Fruit fly (Drosophila melanogaster) whole organism, embryonic: Measurements from ENCODE around the gene synr.

Experiments used
- BEAF-32 ChIP-seq: fragments of 200-800 bp; sonication (Bioruptor generic); optimal IDR thresholded peaks from 3 replicates; lab custom pipeline; 2017; ENCODE audit warnings: missing biosample characterization, missing genetic modification characterization, mild to moderate bottlenecking, moderate library complexity, missing genetic modification reagents
- CG10543 ChIP-seq: fragments of 200-800 bp; sonication (Bioruptor generic); optimal IDR thresholded peaks from 3 replicates; lab custom pipeline; 2017; ENCODE audit warnings: missing biosample characterization, mild to moderate bottlenecking, missing genetic modification characterization, moderate library complexity
- CG10959 ChIP-seq: fragments of 200-800 bp; sonication (Bioruptor generic); IDR thresholded peaks from 2 replicates; pipeline ENCODE4 v1.3.6; 2022; ENCODE audit warnings: missing biosample characterization, missing genetic modification characterization
- CG11247 ChIP-seq: fragments of 200-800 bp; sonication (Bioruptor generic); IDR thresholded peaks from 2 replicates; pipeline ENCODE4 v1.3.6; 2022; ENCODE audit warnings: missing biosample characterization, missing genetic modification characterization
- CG11723 ChIP-seq: fragments of 200-800 bp; sonication (Bioruptor generic); optimal IDR thresholded peaks from 2 replicates; lab custom pipeline; 2017; ENCODE audit warnings: missing biosample characterization, mild to moderate bottlenecking, missing genetic modification characterization
- CG12071 ChIP-seq: fragments of 200-800 bp; sonication (Bioruptor generic); optimal IDR thresholded peaks from 3 replicates; lab custom pipeline; 2018; ENCODE audit warnings: missing biosample characterization, mild to moderate bottlenecking, missing genetic modification characterization
- CG12219 ChIP-seq: fragments of 200-800 bp; sonication (Bioruptor generic); optimal IDR thresholded peaks from 3 replicates; lab custom pipeline; 2018; ENCODE audit warnings: missing biosample characterization, mild to moderate bottlenecking, missing genetic modification characterization
- CG12744 ChIP-seq: fragments of 200-800 bp; sonication (Bioruptor generic); optimal IDR thresholded peaks from 2 replicates; lab custom pipeline; 2016; ENCODE audit warnings: missing biosample characterization, missing genetic modification characterization
- CG13287 ChIP-seq: fragments of 200-800 bp; sonication (Bioruptor generic); IDR thresholded peaks from 2 replicates; pipeline ENCODE4 v1.3.6; 2022; ENCODE audit warnings: missing biosample characterization, missing genetic modification characterization; ENCODE audit not compliant: partially characterized antibody
- CG16813 ChIP-seq: fragments of 200-800 bp; sonication (Bioruptor generic); IDR thresholded peaks from 3 replicates; pipeline ENCODE4 v1.3.6; 2022; ENCODE audit warnings: missing biosample characterization, missing genetic modification characterization; ENCODE audit not compliant: partially characterized antibody
- CG18619 ChIP-seq: fragments of 200-800 bp; sonication (Bioruptor generic); optimal IDR thresholded peaks from 3 replicates; lab custom pipeline; 2017; ENCODE audit warnings: missing biosample characterization, mild to moderate bottlenecking, missing genetic modification characterization
- CG2116 ChIP-seq: fragments of 200-800 bp; sonication (Bioruptor generic); optimal IDR thresholded peaks from 3 replicates; lab custom pipeline; 2018; ENCODE audit warnings: missing biosample characterization, mild to moderate bottlenecking, missing genetic modification characterization
- CG2678 ChIP-seq: fragments of 200-800 bp; sonication (Bioruptor generic); optimal IDR thresholded peaks from 3 replicates; lab custom pipeline; 2019; ENCODE audit warnings: missing biosample characterization, mild to moderate bottlenecking, missing genetic modification characterization, moderate library complexity
- CG2889 ChIP-seq: fragments of 200-800 bp; sonication (Bioruptor generic); IDR thresholded peaks from 3 replicates; pipeline ENCODE4 v1.3.6; 2022; ENCODE audit warnings: missing biosample characterization, missing genetic modification characterization
- CG31388 ChIP-seq: fragments of 200-800 bp; sonication (Bioruptor generic); optimal IDR thresholded peaks from 2 replicates; lab custom pipeline; 2016; ENCODE audit warnings: missing biosample characterization, missing genetic modification characterization
- CG4617 ChIP-seq: fragments of 200-800 bp; sonication (Bioruptor generic); optimal IDR thresholded peaks from 3 replicates; lab custom pipeline; 2016; ENCODE audit warnings: missing biosample characterization, missing genetic modification characterization, borderline replicate concordance
- CG6689 ChIP-seq: fragments of 200-800 bp; sonication (Bioruptor generic); IDR thresholded peaks from 2 replicates; pipeline ENCODE4 v1.3.6; 2022; ENCODE audit warnings: missing biosample characterization, missing genetic modification characterization
- CG7357 ChIP-seq: fragments of 200-800 bp; sonication (Bioruptor generic); IDR thresholded peaks from 3 replicates; pipeline ENCODE4 v1.3.6; 2022; ENCODE audit warnings: missing biosample characterization, missing genetic modification characterization
- CG7372 ChIP-seq: fragments of 200-800 bp; sonication (Bioruptor generic); IDR thresholded peaks from 2 replicates; pipeline ENCODE4 v1.3.6; 2022; ENCODE audit warnings: missing biosample characterization, missing genetic modification characterization
- CG8359 ChIP-seq: fragments of 200-800 bp; sonication (Bioruptor generic); optimal IDR thresholded peaks from 2 replicates; lab custom pipeline; 2017; ENCODE audit warnings: missing biosample characterization, mild to moderate bottlenecking, missing genetic modification characterization, borderline replicate concordance
- CG9817 ChIP-seq: fragments of 200-800 bp; sonication (Bioruptor generic); optimal IDR thresholded peaks from 2 replicates; lab custom pipeline; 2018; ENCODE audit warnings: missing biosample characterization, mild to moderate bottlenecking, missing genetic modification characterization, moderate library complexity
- Dad ChIP-seq: fragments of 200-800 bp; sonication (Bioruptor generic); optimal IDR thresholded peaks from 3 replicates; lab custom pipeline; 2016; ENCODE audit warnings: missing biosample characterization, missing genetic modification characterization
- Dbx ChIP-seq: fragments of 200-800 bp; sonication (Bioruptor generic); IDR thresholded peaks from 3 replicates; pipeline ENCODE4 v1.3.6; 2022; ENCODE audit warnings: missing biosample characterization, missing genetic modification characterization
- Eip74EF ChIP-seq, 2 experiments: fragments of 200-800 bp in 1 of 2; fragments of >200 bp in 1 of 2; sonication (Bioruptor generic) in 1 of 2; optimal IDR thresholded peaks; 2 replicates each; lab custom pipeline; 2017 to 2019; ENCODE audit warnings: missing biosample characterization in 2 of 2, missing genetic modification characterization in 2 of 2, mild to moderate bottlenecking in 1 of 2, moderate library complexity in 1 of 2
- Ets97D ChIP-seq: fragments of 200-800 bp; sonication (Bioruptor generic); optimal IDR thresholded peaks from 3 replicates; lab custom pipeline; 2016; ENCODE audit warnings: missing biosample characterization, missing genetic modification characterization
- Gsc ChIP-seq: fragments of 200-800 bp; sonication (Bioruptor generic); IDR thresholded peaks from 2 replicates; pipeline ENCODE4 v1.3.6; 2022; ENCODE audit warnings: missing biosample characterization, missing genetic modification characterization
- Hand ChIP-seq: fragments of 200-800 bp; sonication (Bioruptor generic); optimal IDR thresholded peaks from 2 replicates; lab custom pipeline; 2017; ENCODE audit warnings: mild to moderate bottlenecking, missing biosample characterization, missing genetic modification reagents, missing genetic modification characterization
- Hr51 ChIP-seq, 2 experiments: fragments of 200-800 bp; sonication (Bioruptor generic); optimal IDR thresholded peaks; 2 replicates in 1 of 2; 3 replicates in 1 of 2; lab custom pipeline; 2016 to 2018; ENCODE audit warnings: missing biosample characterization in 2 of 2, missing genetic modification characterization in 2 of 2, mild to moderate bottlenecking in 1 of 2, moderate library complexity in 1 of 2
- Med ChIP-seq: fragments of 200-800 bp; sonication (Bioruptor generic); peaks from one replicate; lab custom pipeline; 2016; ENCODE audit warnings: missing biosample characterization, missing genetic modification characterization, mild to moderate bottlenecking, inconsistent platforms, moderate library complexity
- Oaz ChIP-seq: fragments of 200-800 bp; sonication (Bioruptor generic); IDR thresholded peaks from 2 replicates; pipeline ENCODE4 v1.3.6; 2022; ENCODE audit warnings: missing biosample characterization, missing genetic modification characterization
- Oli ChIP-seq: fragments of 200-800 bp; sonication (Bioruptor generic); optimal IDR thresholded peaks from 2 replicates; lab custom pipeline; 2018; ENCODE audit warnings: missing biosample characterization, mild to moderate bottlenecking, missing genetic modification characterization, moderate library complexity
- Rfx ChIP-seq: fragments of 200-800 bp; sonication (Bioruptor generic); IDR thresholded peaks from 2 replicates; pipeline ENCODE4 v1.3.6; 2022; ENCODE audit warnings: missing biosample characterization, missing genetic modification characterization
- Spps ChIP-seq: fragments of 200-800 bp; sonication (Bioruptor generic); optimal IDR thresholded peaks from 2 replicates; lab custom pipeline; 2018; ENCODE audit warnings: missing biosample characterization, mild to moderate bottlenecking, missing genetic modification characterization
- abd-A ChIP-seq: fragments of 200-800 bp; sonication (Bioruptor generic); optimal IDR thresholded peaks from 3 replicates; lab custom pipeline; 2019; ENCODE audit warnings: missing biosample characterization, mild to moderate bottlenecking, missing genetic modification characterization, moderate library complexity
- ara ChIP-seq: fragments of 200-800 bp; sonication (Bioruptor generic); IDR thresholded peaks from 2 replicates; pipeline ENCODE4 v1.3.6; 2022; ENCODE audit warnings: missing biosample characterization, missing genetic modification characterization
- ase ChIP-seq: fragments of 200-800 bp; sonication (Bioruptor generic); IDR thresholded peaks from 3 replicates; pipeline ENCODE4 v1.3.6; 2022; ENCODE audit warnings: missing biosample characterization, missing genetic modification characterization
- br ChIP-seq: fragments of >200 bp; optimal IDR thresholded peaks from 2 replicates; lab custom pipeline; 2017
- ems ChIP-seq: fragments of 200-800 bp; sonication (Bioruptor generic); optimal IDR thresholded peaks from 3 replicates; lab custom pipeline; 2016; ENCODE audit warnings: missing biosample characterization, missing genetic modification characterization
- ind ChIP-seq: fragments of 200-800 bp; sonication (Bioruptor generic); optimal IDR thresholded peaks from 3 replicates; lab custom pipeline; 2016; ENCODE audit warnings: missing biosample characterization, missing genetic modification characterization
- shn ChIP-seq: fragments of 200-800 bp; sonication (Bioruptor generic); optimal IDR thresholded peaks from 3 replicates; lab custom pipeline; 2016; ENCODE audit warnings: missing biosample characterization, missing genetic modification characterization
- sim ChIP-seq: fragments of 200-800 bp; sonication (Bioruptor generic); IDR thresholded peaks from 2 replicates; pipeline ENCODE4 v1.3.6; 2022; ENCODE audit warnings: missing biosample characterization, missing genetic modification characterization
- sr ChIP-seq: fragments of 200-800 bp; sonication (Bioruptor generic); IDR thresholded peaks from 3 replicates; pipeline ENCODE4 v1.3.6; 2022; ENCODE audit warnings: missing biosample characterization, missing genetic modification characterization
- ssp ChIP-seq: fragments of 200-800 bp; sonication (Bioruptor generic); IDR thresholded peaks from 2 replicates; pipeline ENCODE4 v1.3.6; 2022; ENCODE audit warnings: missing biosample characterization, missing genetic modification characterization
- stwl ChIP-seq: fragments of 200-800 bp; sonication (Bioruptor generic); optimal IDR thresholded peaks from 3 replicates; lab custom pipeline; 2018; ENCODE audit warnings: missing biosample characterization, mild to moderate bottlenecking, missing genetic modification characterization, moderate library complexity
- tap ChIP-seq: fragments of 200-800 bp; optimal IDR thresholded peaks from 3 replicates; lab custom pipeline; 2019; ENCODE audit warnings: missing biosample characterization, mild to moderate bottlenecking, missing genetic modification characterization, moderate library complexity
- tgo ChIP-seq: fragments of 200-800 bp; sonication (Bioruptor generic); IDR thresholded peaks from 3 replicates; pipeline ENCODE4 v1.3.6; 2022; ENCODE audit warnings: missing biosample characterization, missing genetic modification characterization
- tio ChIP-seq: fragments of 200-800 bp; sonication (Bioruptor generic); optimal IDR thresholded peaks from 2 replicates; lab custom pipeline; 2017; ENCODE audit warnings: missing biosample characterization, missing genetic modification characterization, inconsistent platforms
- wor ChIP-seq: fragments of 200-800 bp; sonication (Bioruptor generic); IDR thresholded peaks from 2 replicates; pipeline ENCODE4 v1.3.6; 2022; ENCODE audit warnings: missing biosample characterization, missing genetic modification characterization
- zfh2 ChIP-seq: fragments of 200-800 bp; sonication (Bioruptor generic); optimal IDR thresholded peaks from 2 replicates; lab custom pipeline; 2016; ENCODE audit warnings: missing biosample characterization, missing genetic modification characterization

The synr gene

DNA sequence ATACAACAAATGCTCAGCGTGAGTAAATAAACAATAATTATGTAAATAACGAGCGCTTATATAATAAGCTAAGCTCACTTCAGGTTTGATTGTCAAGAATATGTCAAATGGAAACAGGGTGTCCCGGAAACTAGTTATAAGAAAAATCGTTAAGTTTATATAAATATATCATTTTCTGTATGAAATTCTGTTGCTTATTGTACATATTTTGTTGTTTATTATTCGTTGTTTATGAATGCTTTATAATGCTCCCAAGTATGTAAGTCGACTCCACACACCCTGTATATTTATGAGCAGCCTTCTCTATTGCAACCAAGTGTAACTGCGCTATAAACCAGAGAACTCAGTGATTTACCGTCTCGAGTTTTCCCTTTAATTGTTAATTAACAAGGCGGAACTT, 12.0 kb upstream of the synr start (continued):
- no peak for TF ChIP-seq sim
- TF ChIP-seq Oli: peak; percentile 19
- no peak for TF ChIP-seq tgo (GFP tag; lab: Robert Waterston, UW)
- no peak for TF ChIP-seq wor (GFP tag; lab: Robert Waterston, UW)
- no peak for TF ChIP-seq zfh2 (GFP tag; lab: Kevin White, UChicago)
- no peak for TF ChIP-seq CG31388 (GFP tag; lab: Kevin White, UChicago)
- no peak for TF ChIP-seq br (lab: Kevin White, UChicago)
- TF ChIP-seq CG2678 (tag; lab: Kevin White, UChicago): peak; percentile 37
- peak; percentile 8 for TF ChIP-seq tap (tag; lab: Kevin White, UChicago)

DNA sequence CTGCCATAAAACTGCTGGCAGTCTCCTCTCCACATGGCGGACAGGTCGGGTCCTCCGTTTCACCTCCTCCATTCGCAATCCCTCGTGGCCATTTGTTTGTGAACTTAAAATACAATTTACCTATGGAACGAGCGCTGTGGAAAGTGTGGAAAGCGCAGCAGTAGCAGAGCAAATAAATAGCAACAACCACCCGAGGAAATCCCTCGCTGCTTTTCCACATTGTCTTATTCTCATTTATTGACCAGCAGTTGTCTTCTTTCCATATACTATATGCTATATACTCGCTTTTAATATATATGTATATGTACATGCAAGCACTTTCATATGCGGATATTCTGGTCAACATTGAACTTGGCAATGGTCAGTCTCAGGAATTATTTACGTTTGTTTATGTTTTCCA, 10.3 kb upstream of the synr start, which contains the start of gene hoe1:
TSS of gene hoe1 (minus strand) at position 101 of the 400 bp plus-strand sequence.
- TF ChIP-seq CG10959 (no peak), CG13287 (no peak), CG16813 (no peak), CG7357 (GFP tag; lab: Robert Waterston, UW) (no peak), ssp (GFP tag; lab: Robert Waterston, UW) (no peak), CG12071 (no peak), CG12219 (GFP tag; lab: Kevin White, UChicago) (no peak), ems (GFP tag; lab: Kevin White, UChicago) (no peak), Oaz (GFP tag; lab: Robert Waterston, UW) (no peak), CG11723 (GFP tag; lab: Kevin White, UChicago) (no peak), CG2889 (GFP tag; lab: Robert Waterston, UW) (no peak), Eip74EF (GFP tag; optimal IDR thresholded peaks at IDR 0.05; lab: Kevin White, UChicago) (no peak), CG10543 (GFP tag; lab: Kevin White, UChicago) (no peak), CG18619 (no peak)

DNA sequence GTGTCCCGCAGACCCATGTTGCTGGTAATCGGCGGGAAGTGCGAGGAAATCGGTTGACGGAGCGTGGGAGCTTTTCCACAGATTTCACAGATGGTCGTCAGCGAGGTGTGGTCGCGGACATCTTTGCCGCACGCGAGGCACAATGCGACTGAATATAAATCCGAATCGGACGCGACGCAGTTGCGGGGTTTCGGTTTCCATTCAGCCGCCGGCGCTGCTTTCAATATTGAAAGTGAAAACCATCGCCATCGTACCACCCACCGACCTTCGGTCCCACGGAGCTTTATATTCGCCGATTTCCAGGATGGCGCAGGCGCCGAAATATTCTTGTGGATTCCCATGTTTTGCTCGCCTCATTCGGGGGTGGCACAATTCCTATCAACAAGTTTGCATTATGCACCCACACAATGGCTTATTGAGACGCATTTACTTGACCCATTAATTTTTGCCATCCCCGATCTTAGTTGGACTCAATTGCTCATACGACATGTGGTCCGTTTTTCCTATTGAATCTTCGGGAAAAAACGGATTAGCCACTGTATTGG, 6.1 kb upstream of the synr start, which contains the start of gene hoe2:
TSS of gene hoe2 (minus strand) at position 126 of the 545 bp plus-strand sequence.
- TF ChIP-seq Rfx (GFP tag; lab: Robert Waterston, UW) (0 out of 2 replicates have a peak, but pooled peaks have one; percentile 20), ara (GFP tag; lab: Robert Waterston, UW) (no peak), CG8359 (GFP tag; lab: Kevin White, UChicago) (no peak), Ets97D (GFP tag; lab: Kevin White, UChicago) (no peak), sim (no peak), CG12744 (GFP tag; lab: Kevin White, UChicago) (no peak), ase (GFP tag; lab: Robert Waterston, UW) (no peak), Spps (tag; lab: Kevin White, UChicago) (no peak), CG7372 (GFP tag; lab: Robert Waterston, UW) (no peak), Dad (GFP tag; lab: Kevin White, UChicago) (no peak), Hr51 (GFP tag; optimal IDR thresholded peaks at IDR 0.05; lab: Kevin White, UChicago) (no peak), Dbx (GFP tag; lab: Robert Waterston, UW) (peak; percentile 38; the same call in 1 of the 3 replicates), ind (GFP tag; lab: Kevin White, UChicago) (no peak), CG9817 (tag; lab: Kevin White, UChicago) (no peak), CG6689 (GFP tag; lab: Robert Waterston, UW) (no peak), CG11247 (GFP tag; lab: Robert Waterston, UW) (no peak), abd-A (tag; lab: Kevin White, UChicago) (no peak), CG2116 (GFP tag; lab: Kevin White, UChicago) (no peak), Med (GFP tag; lab: Kevin White, UChicago) (peak; percentile 38), Gsc (GFP tag; lab: Robert Waterston, UW) (no peak), sr (GFP tag; lab: Robert Waterston, UW) (no peak), CG4617 (GFP tag; lab: Kevin White, UChicago) (no peak), Hand (peak; percentile 38), shn (GFP tag; lab: Kevin White, UChicago) (no peak), tio (GFP tag; lab: Kevin White, UChicago) (no peak), BEAF-32 (no peak), stwl (tag; lab: Kevin White, UChicago) (no peak)
